Fruit fly (Drosophila melanogaster) whole organism, wandering third instar larva: ENCODE data around the gene CG4576.

Source experiments
- Myc ChIP-seq: fragments of >200 bp; optimal IDR thresholded peaks from 2 replicates; lab custom pipeline; 2017
- brk ChIP-seq: fragments of 200-800 bp; sonication (Bioruptor generic); optimal IDR thresholded peaks from 2 replicates; lab custom pipeline; 2016; ENCODE audit warnings: missing biosample characterization, mild to moderate bottlenecking, missing genetic modification characterization
- ey ChIP-seq: fragments of 200-800 bp; sonication (Bioruptor generic); optimal IDR thresholded peaks from 2 replicates; lab custom pipeline; 2016; ENCODE audit warnings: missing biosample characterization, missing genetic modification characterization
- foxo ChIP-seq, 2 experiments: fragments of 200-800 bp; sonication (Bioruptor generic); optimal IDR thresholded peaks; 2 replicates in 1 of 2; 3 replicates in 1 of 2; lab custom pipeline; 2016 to 2017; ENCODE audit warnings: missing biosample characterization in 2 of 2, missing genetic modification characterization in 2 of 2

- TF ChIP-seq ey (GFP tag; lab: Kevin White, UChicago) (peak; percentile 17), Myc (no peak), foxo (GFP tag; optimal IDR thresholded peaks at IDR 0.05; lab: Kevin White, UChicago) (peak in 1 of 2 experiments; percentile 53), brk (GFP tag; lab: Kevin White, UChicago) (no peak)
These were observed 33.1 kb upstream of the CG4576 start, which contains the start of gene Acyp2 for dm6 chr3R:15792427-15792826.
